Worm (Caenorhabditis elegans) whole organism, mixed stage, embryonic: ENCODE results near the gene F40G12.11.

Experiments
- bed-3 ChIP-seq: fragments of 200-800 bp; sonication (Bioruptor generic); optimal IDR thresholded peaks from 3 replicates; lab custom pipeline; 2018; ENCODE audit warnings: mild to moderate bottlenecking, missing genetic modification characterization, moderate library complexity, missing compliant biosample characterization
- blmp-1 ChIP-seq: fragments of 150-350 bp; optimal IDR thresholded peaks from 2 replicates; lab custom pipeline; 2014; ENCODE audit warnings: missing biosample characterization, missing genetic modification characterization
- ceh-39 ChIP-seq: fragments of 150-350 bp; optimal IDR thresholded peaks from 2 replicates; lab custom pipeline; 2014; ENCODE audit warnings: missing biosample characterization, missing genetic modification characterization
- ceh-43 ChIP-seq: fragments of 200-800 bp; sonication (Bioruptor generic); optimal IDR thresholded peaks from 2 replicates; lab custom pipeline; 2018; ENCODE audit warnings: mild to moderate bottlenecking, missing genetic modification characterization, moderate library complexity, missing compliant biosample characterization
- ceh-83 ChIP-seq: fragments of 200-800 bp; sonication (Bioruptor generic); optimal IDR thresholded peaks from 2 replicates; lab custom pipeline; 2018; ENCODE audit warnings: mild to moderate bottlenecking, missing genetic modification characterization, missing compliant biosample characterization
- ces-1 ChIP-seq: fragments of 150-350 bp; optimal IDR thresholded peaks from 2 replicates; lab custom pipeline; 2014; ENCODE audit warnings: missing biosample characterization, missing genetic modification reagents, missing genetic modification characterization
- cnd-1 ChIP-seq: fragments of 200-800 bp; sonication (Bioruptor generic); optimal IDR thresholded peaks from 2 replicates; lab custom pipeline; 2018; ENCODE audit warnings: mild to moderate bottlenecking, missing genetic modification characterization, missing compliant biosample characterization
- elt-1 ChIP-seq: sonication (generic microtip); optimal IDR thresholded peaks from 2 replicates; lab custom pipeline; 2017; ENCODE audit warnings: missing genetic modification characterization, mild to moderate bottlenecking, missing compliant biosample characterization, antibody characterized with exemption, moderate library complexity, borderline replicate concordance; ENCODE audit not compliant: insufficient read depth
- elt-3 ChIP-seq: fragments of 150-350 bp; optimal IDR thresholded peaks from 2 replicates; lab custom pipeline; 2014; ENCODE audit warnings: missing biosample characterization, missing genetic modification characterization
- flh-1 ChIP-seq: fragments of 200-800 bp; sonication (Bioruptor generic); optimal IDR thresholded peaks from 2 replicates; lab custom pipeline; 2018; ENCODE audit warnings: mild to moderate bottlenecking, missing genetic modification characterization, moderate library complexity, missing compliant biosample characterization
- ham-2 ChIP-seq: fragments of 200-800 bp; sonication (Bioruptor generic); optimal IDR thresholded peaks from 2 replicates; lab custom pipeline; 2018; ENCODE audit warnings: mild to moderate bottlenecking, missing genetic modification characterization, missing compliant biosample characterization
- hlh-1 ChIP-seq: fragments of 150-350 bp; optimal IDR thresholded peaks from 2 replicates; lab custom pipeline; 2014; ENCODE audit warnings: missing biosample characterization, missing genetic modification reagents, missing genetic modification characterization
- lin-13 ChIP-seq: fragments of 150-350 bp; optimal IDR thresholded peaks from 2 replicates; lab custom pipeline; 2014; ENCODE audit warnings: missing biosample characterization, missing genetic modification characterization
- lin-32 ChIP-seq: fragments of 200-800 bp; sonication (Bioruptor generic); optimal IDR thresholded peaks from 2 replicates; lab custom pipeline; 2018; ENCODE audit warnings: mild to moderate bottlenecking, missing genetic modification characterization, missing compliant biosample characterization
- lsy-2 ChIP-seq: fragments of 150-350 bp; optimal IDR thresholded peaks from 2 replicates; lab custom pipeline; 2014; ENCODE audit warnings: missing biosample characterization, missing genetic modification characterization
- mab-5 ChIP-seq: fragments of 150-350 bp; optimal IDR thresholded peaks from 2 replicates; lab custom pipeline; 2014; ENCODE audit warnings: missing biosample characterization, missing genetic modification characterization
- mls-2 ChIP-seq: sonication (generic microtip); optimal IDR thresholded peaks from 2 replicates; lab custom pipeline; 2016; ENCODE audit warnings: mild to moderate bottlenecking, missing genetic modification characterization, moderate library complexity, missing compliant biosample characterization
- nhr-12 ChIP-seq: fragments of 150-350 bp; optimal IDR thresholded peaks from 2 replicates; lab custom pipeline; 2014; ENCODE audit warnings: missing biosample characterization, missing genetic modification characterization
- nhr-2 ChIP-seq: fragments of 150-350 bp; optimal IDR thresholded peaks from 2 replicates; lab custom pipeline; 2014; ENCODE audit warnings: missing biosample characterization, missing genetic modification characterization
- nhr-237 ChIP-seq: fragments of 150-350 bp; optimal IDR thresholded peaks from 2 replicates; lab custom pipeline; 2014; ENCODE audit warnings: missing biosample characterization, missing genetic modification characterization
- nhr-28 ChIP-seq: fragments of 150-350 bp; optimal IDR thresholded peaks from 2 replicates; lab custom pipeline; 2014; ENCODE audit warnings: missing biosample characterization, missing genetic modification characterization
- nhr-76 ChIP-seq: sonication (generic microtip); optimal IDR thresholded peaks from 2 replicates; lab custom pipeline; 2017; ENCODE audit warnings: missing biosample characterization, missing genetic modification characterization
- pha-4 ChIP-seq: fragments of 150-350 bp; optimal IDR thresholded peaks from 2 replicates; lab custom pipeline; 2018; ENCODE audit warnings: missing biosample characterization, missing genetic modification reagents, missing genetic modification characterization
- sem-2 ChIP-seq: fragments of 200-800 bp; sonication (Bioruptor generic); optimal IDR thresholded peaks from 2 replicates; lab custom pipeline; 2018; ENCODE audit warnings: mild to moderate bottlenecking, missing genetic modification characterization, missing compliant biosample characterization
- snpc-4 ChIP-seq: fragments of 150-350 bp; optimal IDR thresholded peaks from 2 replicates; lab custom pipeline; 2014; ENCODE audit warnings: missing biosample characterization, missing genetic modification characterization
- sptf-1 ChIP-seq: sonication (generic microtip); optimal IDR thresholded peaks from 2 replicates; lab custom pipeline; 2017; ENCODE audit warnings: mild to moderate bottlenecking, missing genetic modification characterization, moderate library complexity, missing compliant biosample characterization
- unc-120 ChIP-seq: sonication (generic microtip); optimal IDR thresholded peaks from 2 replicates; lab custom pipeline; 2017; ENCODE audit warnings: missing genetic modification characterization, missing compliant biosample characterization; ENCODE audit not compliant: poor library complexity, severe bottlenecking
- unc-39 ChIP-seq: fragments of 150-350 bp; optimal IDR thresholded peaks from 2 replicates; lab custom pipeline; 2014; ENCODE audit warnings: missing biosample characterization, missing genetic modification characterization
- unc-62 ChIP-seq: fragments of 150-350 bp; optimal IDR thresholded peaks from 2 replicates; lab custom pipeline; 2014; ENCODE audit warnings: missing biosample characterization, missing genetic modification reagents, missing genetic modification characterization
- zip-8 ChIP-seq: fragments of 150-350 bp; optimal IDR thresholded peaks from 2 replicates; lab custom pipeline; 2014; ENCODE audit warnings: missing biosample characterization, missing genetic modification characterization
- ztf-11 ChIP-seq: fragments of 150-350 bp; optimal IDR thresholded peaks from 2 replicates; lab custom pipeline; 2014; ENCODE audit warnings: missing biosample characterization, missing genetic modification characterization

The F40G12.11 gene

ce11 chrV:14285803-14286202, at the start of gene F40G12.11:
Gene F40G12.11 (plus strand): TSS chrV:14286171.
- no peak for TF ChIP-seq blmp-1
- no peak for TF ChIP-seq snpc-4
- no peak for TF ChIP-seq lin-32 (GFP tag; lab: Kevin White, UChicago)
- no peak for TF ChIP-seq ceh-83 (GFP tag; lab: Kevin White, UChicago)
- no peak for TF ChIP-seq lin-13
- TF ChIP-seq sem-2, result no peak
- no peak for TF ChIP-seq elt-3 (tag; lab: Kevin White, UChicago)
- TF ChIP-seq nhr-12, result no peak
- TF ChIP-seq unc-62 (GFP tag; lab: Kevin White, UChicago), result no peak
- TF ChIP-seq nhr-237 (tag; lab: Kevin White, UChicago), result no peak

- TF ChIP-seq ham-2 (GFP tag; lab: Kevin White, UChicago) (no peak), sptf-1 (tag; lab: Kevin White, UChicago) (no peak), mls-2 (tag; lab: Kevin White, UChicago) (no peak), nhr-76 (tag; lab: Kevin White, UChicago) (no peak), ces-1 (no peak), unc-120 (tag; lab: Kevin White, UChicago) (no peak), nhr-12 (no peak), bed-3 (GFP tag; lab: Kevin White, UChicago) (no peak), unc-39 (no peak), nhr-2 (tag; lab: Kevin White, UChicago) (no peak), lsy-2 (tag; lab: Kevin White, UChicago) (no peak), hlh-1 (tag; lab: Kevin White, UChicago) (no peak), ceh-39 (tag; lab: Kevin White, UChicago) (no peak)
Measured at ce11 chrV:14240694-14241201, 45.2 kb upstream of the F40G12.11 start, which contains the start of gene K02E11.10. Gene K02E11.10 (minus strand): TSS chrV:14241151.

- TF ChIP-seq bed-3 (GFP tag; lab: Kevin White, UChicago), result no peak
Measured at ce11 chrV:14243904-14244303, 42.1 kb upstream of the F40G12.11 start, which contains the start of gene sre-7. Gene sre-7 (plus strand): TSS chrV:14244204.

ce11 chrV:14246761-14247160, 39.2 kb upstream of the F40G12.11 start, which contains the start of gene K02E11.3:
Gene K02E11.3 (minus strand): TSS chrV:14246861.
- no peak for TF ChIP-seq nhr-28 (tag; lab: Kevin White, UChicago)
- no peak for TF ChIP-seq ham-2 (GFP tag; lab: Kevin White, UChicago)
- TF ChIP-seq ceh-39 (tag; lab: Kevin White, UChicago), result no peak
- no peak for TF ChIP-seq hlh-1 (tag; lab: Kevin White, UChicago)
- TF ChIP-seq nhr-2 (tag; lab: Kevin White, UChicago), result no peak
- TF ChIP-seq blmp-1, result no peak
- TF ChIP-seq cnd-1, result no peak
- no peak for TF ChIP-seq zip-8 (tag; lab: Kevin White, UChicago)
- no peak for TF ChIP-seq unc-120 (tag; lab: Kevin White, UChicago)
- TF ChIP-seq mab-5 (tag; lab: Kevin White, UChicago), result no peak
- TF ChIP-seq ztf-11 (tag; lab: Kevin White, UChicago), result no peak
- no peak for TF ChIP-seq nhr-12
- no peak for TF ChIP-seq elt-3 (tag; lab: Kevin White, UChicago)
- TF ChIP-seq flh-1 (GFP tag; lab: Kevin White, UChicago), result no peak

ce11 chrV:14248025-14248424, 37.9 kb upstream of the F40G12.11 start, which contains the start of gene K02E11.4:
Gene K02E11.4 (minus strand): TSS chrV:14248125.
- TF ChIP-seq nhr-237 (tag; lab: Kevin White, UChicago), result no peak
- no peak for TF ChIP-seq cnd-1
- no peak for TF ChIP-seq nhr-76 (tag; lab: Kevin White, UChicago)
- no peak for TF ChIP-seq sem-2
- TF ChIP-seq elt-3 (tag; lab: Kevin White, UChicago), result no peak
- no peak for TF ChIP-seq bed-3 (GFP tag; lab: Kevin White, UChicago)
- no peak for TF ChIP-seq pha-4 (tag; lab: Kevin White, UChicago)
- TF ChIP-seq hlh-1 (tag; lab: Kevin White, UChicago), result no peak
- TF ChIP-seq elt-1, result no peak
- no peak for TF ChIP-seq unc-39
- no peak for TF ChIP-seq zip-8 (tag; lab: Kevin White, UChicago)
- TF ChIP-seq nhr-28 (tag; lab: Kevin White, UChicago), result no peak
- TF ChIP-seq ceh-43 (GFP tag; lab: Kevin White, UChicago), result no peak
- no peak for TF ChIP-seq lin-13
- TF ChIP-seq unc-120 (tag; lab: Kevin White, UChicago), result no peak
- TF ChIP-seq mls-2 (tag; lab: Kevin White, UChicago), result no peak
